Fruit fly (Drosophila melanogaster): ENCODE data around the gene Cnx14D.

The Cnx14D gene

dm6 chrX:16573659-16574058 lies 48.4 kb upstream of the Cnx14D start (continued):
- no peak for TF ChIP-seq z (GFP tag; IDR thresholded peaks at IDR 0.05)
- TF ChIP-seq ash1 (GFP tag; optimal IDR thresholded peaks at IDR 0.05), result no peak
- TF ChIP-seq tup (GFP tag; optimal IDR thresholded peaks at IDR 0.05), result peak; percentile 43
- TF ChIP-seq Spps (tag; optimal IDR thresholded peaks at IDR 0.05), result no peak
- TF ChIP-seq CkIIα-i1 (GFP tag; IDR thresholded peaks at IDR 0.05), result no peak
- no peak for TF ChIP-seq CG4617 (GFP tag; optimal IDR thresholded peaks at IDR 0.05; ENCODE audit: borderline replicate concordance)
- TF ChIP-seq CG13123 (GFP tag; optimal IDR thresholded peaks at IDR 0.05), result no peak
- no peak for TF ChIP-seq CG12155 (GFP tag; optimal IDR thresholded peaks at IDR 0.05)
- TF ChIP-seq CG6813 (GFP tag; optimal IDR thresholded peaks at IDR 0.05), result peak; percentile 37
- no peak for TF ChIP-seq sna (GFP tag; IDR thresholded peaks at IDR 0.05; ENCODE audit: partially characterized antibody)
- TF ChIP-seq gfzf (GFP tag; optimal IDR thresholded peaks at IDR 0.05), result no peak
- no peak for TF ChIP-seq CG8765 (GFP tag; IDR thresholded peaks at IDR 0.05)
- no peak for TF ChIP-seq CTCF (GFP tag; optimal IDR thresholded peaks at IDR 0.05)
- TF ChIP-seq trh (GFP tag; optimal IDR thresholded peaks at IDR 0.05), result no peak
- peak; percentile 14 for TF ChIP-seq lbe (GFP tag; optimal IDR thresholded peaks at IDR 0.05)
- no peak for TF ChIP-seq Blimp-1 (GFP tag; optimal IDR thresholded peaks at IDR 0.05)
- no peak for TF ChIP-seq CG4820 (GFP tag; optimal IDR thresholded peaks at IDR 0.05)
- no peak for TF ChIP-seq bab2 (GFP tag; optimal IDR thresholded peaks at IDR 0.05)
- TF ChIP-seq CG3847 (GFP tag; IDR thresholded peaks at IDR 0.05), result no peak
- TF ChIP-seq CG15696 (tag; optimal IDR thresholded peaks at IDR 0.05), result no peak
- TF ChIP-seq pros (GFP tag; optimal IDR thresholded peaks at IDR 0.05), result no peak
- no peak for TF ChIP-seq Dp (GFP tag; optimal IDR thresholded peaks at IDR 0.05)
- no peak for TF ChIP-seq rib (GFP tag; IDR thresholded peaks at IDR 0.05)
- TF ChIP-seq CG2116 (GFP tag; optimal IDR thresholded peaks at IDR 0.05), result no peak
- TF ChIP-seq psq (GFP tag; optimal IDR thresholded peaks at IDR 0.05), result no peak
- TF ChIP-seq Lhr (GFP tag; optimal IDR thresholded peaks at IDR 0.05), result no peak
- TF ChIP-seq lola (GFP tag; optimal IDR thresholded peaks at IDR 0.05), result no peak
- TF ChIP-seq CG16863 (GFP tag; optimal IDR thresholded peaks at IDR 0.05), result no peak
- no peak for TF ChIP-seq gt (GFP tag; IDR thresholded peaks at IDR 0.05)
- no peak for TF ChIP-seq ssp (GFP tag; IDR thresholded peaks at IDR 0.05)
- TF ChIP-seq pan (optimal IDR thresholded peaks at IDR 0.05), result no peak
- TF ChIP-seq pan (GFP tag; optimal IDR thresholded peaks at IDR 0.05 in 1 of 2, IDR thresholded peaks at IDR 0.05 in 1 of 2), result no peak
- TF ChIP-seq MESR4 (GFP tag; optimal IDR thresholded peaks at IDR 0.05), result no peak
- no peak for TF ChIP-seq bbx (GFP tag; IDR thresholded peaks at IDR 0.05; ENCODE audit: partially characterized antibody)
- no peak for TF ChIP-seq ase (GFP tag; IDR thresholded peaks at IDR 0.05)
- no peak; the same call in 2 of the 3 replicates for TF ChIP-seq dysf (GFP tag; IDR thresholded peaks at IDR 0.05)
- peak; percentile 5 for TF ChIP-seq B-H2 (GFP tag; optimal IDR thresholded peaks at IDR 0.05)
- TF ChIP-seq da (GFP tag; optimal IDR thresholded peaks at IDR 0.05), result no peak
- TF ChIP-seq CG12071 (GFP tag; optimal IDR thresholded peaks at IDR 0.05), result peak; percentile 47
- no peak for TF ChIP-seq CG12659 (GFP tag; optimal IDR thresholded peaks at IDR 0.05)
- no peak for TF ChIP-seq Atf-2 (GFP tag; optimal IDR thresholded peaks at IDR 0.05)
- TF ChIP-seq Sry-δ (GFP tag; optimal IDR thresholded peaks at IDR 0.05), result no peak
- no peak for TF ChIP-seq CG17361 (GFP tag; IDR thresholded peaks at IDR 0.05)
- TF ChIP-seq chif (GFP tag; optimal IDR thresholded peaks at IDR 0.05), result no peak
- no peak for TF ChIP-seq CG1832 (GFP tag; optimal IDR thresholded peaks at IDR 0.05)
- no peak for TF ChIP-seq BEAF-32 (GFP tag; optimal IDR thresholded peaks at IDR 0.05)
- no peak for TF ChIP-seq dan (GFP tag; IDR thresholded peaks at IDR 0.05)
- no peak for TF ChIP-seq en (GFP tag; optimal IDR thresholded peaks at IDR 0.05)
- no peak for TF ChIP-seq esg (GFP tag; conservative IDR thresholded peaks at IDR 0.05)
- TF ChIP-seq CG8924 (tag; optimal IDR thresholded peaks at IDR 0.05), result no peak
- no peak for TF ChIP-seq ftz-f1 (GFP tag; optimal IDR thresholded peaks at IDR 0.05)
- no peak for TF ChIP-seq CG32772 (GFP tag; IDR thresholded peaks at IDR 0.05)
- no peak for TF ChIP-seq salm (tag; optimal IDR thresholded peaks at IDR 0.05)
